Fruit fly (Drosophila melanogaster) whole organism, embryonic: ENCODE results near the gene dsf.

Source experiments
- Antp ChIP-seq: fragments of 200-800 bp; sonication (Bioruptor generic); optimal IDR thresholded peaks from 3 replicates; lab custom pipeline; 2016; ENCODE audit warnings: missing biosample characterization, missing genetic modification characterization
- Bgb ChIP-seq: fragments of 200-800 bp; sonication (Bioruptor generic); IDR thresholded peaks from 2 replicates; pipeline ENCODE4 v1.3.6; 2022; ENCODE audit warnings: missing biosample characterization, missing genetic modification characterization; ENCODE audit not compliant: partially characterized antibody
- Blimp-1 ChIP-seq: fragments of 200-800 bp; sonication (Bioruptor generic); optimal IDR thresholded peaks from 3 replicates; lab custom pipeline; 2018; ENCODE audit warnings: missing biosample characterization, missing genetic modification characterization, mild to moderate bottlenecking, moderate library complexity, missing genetic modification reagents
- CG10462 ChIP-seq: fragments of 200-800 bp; sonication (Bioruptor generic); optimal IDR thresholded peaks from 2 replicates; lab custom pipeline; 2016; ENCODE audit warnings: missing biosample characterization, missing genetic modification characterization
- CG10979 ChIP-seq: fragments of 200-800 bp; sonication (Bioruptor generic); optimal IDR thresholded peaks from 2 replicates; lab custom pipeline; 2018; ENCODE audit warnings: missing biosample characterization, mild to moderate bottlenecking, missing genetic modification characterization, moderate library complexity
- CG11247 ChIP-seq: fragments of 200-800 bp; sonication (Bioruptor generic); IDR thresholded peaks from 2 replicates; pipeline ENCODE4 v1.3.6; 2022; ENCODE audit warnings: missing biosample characterization, missing genetic modification characterization
- CG12071 ChIP-seq: fragments of 200-800 bp; sonication (Bioruptor generic); optimal IDR thresholded peaks from 3 replicates; lab custom pipeline; 2018; ENCODE audit warnings: missing biosample characterization, mild to moderate bottlenecking, missing genetic modification characterization
- CG15073 ChIP-seq: fragments of 200-800 bp; sonication (Bioruptor generic); optimal IDR thresholded peaks from 2 replicates; lab custom pipeline; 2016; ENCODE audit warnings: missing biosample characterization, missing genetic modification characterization
- CG18476 ChIP-seq: fragments of 200-800 bp; sonication (Bioruptor generic); optimal IDR thresholded peaks from 2 replicates; lab custom pipeline; 2016; ENCODE audit warnings: missing biosample characterization, mild to moderate bottlenecking, missing genetic modification characterization
- CG2199 ChIP-seq: fragments of 200-800 bp; sonication (Bioruptor generic); IDR thresholded peaks from 3 replicates; pipeline ENCODE4 v1.3.6; 2022; ENCODE audit warnings: missing biosample characterization, missing genetic modification characterization
- CG2202 ChIP-seq: fragments of 200-800 bp; sonication (Bioruptor generic); optimal IDR thresholded peaks from 2 replicates; lab custom pipeline; 2018; ENCODE audit warnings: missing biosample characterization, mild to moderate bottlenecking, missing genetic modification characterization
- CG31365 ChIP-seq: fragments of 200-800 bp; sonication (Bioruptor generic); optimal IDR thresholded peaks from 2 replicates; lab custom pipeline; 2018; ENCODE audit warnings: missing biosample characterization, mild to moderate bottlenecking, missing genetic modification characterization
- CG34376 ChIP-seq: fragments of 200-800 bp; sonication (Bioruptor generic); optimal IDR thresholded peaks from 2 replicates; lab custom pipeline; 2018; ENCODE audit warnings: missing biosample characterization, mild to moderate bottlenecking, missing genetic modification characterization
- CG7372 ChIP-seq: fragments of 200-800 bp; sonication (Bioruptor generic); IDR thresholded peaks from 2 replicates; pipeline ENCODE4 v1.3.6; 2022; ENCODE audit warnings: missing biosample characterization, missing genetic modification characterization
- CG7745 ChIP-seq: fragments of 200-800 bp; sonication (Bioruptor generic); optimal IDR thresholded peaks from 2 replicates; lab custom pipeline; 2018; ENCODE audit warnings: missing biosample characterization, mild to moderate bottlenecking, missing genetic modification characterization, moderate library complexity
- CG7839 ChIP-seq: fragments of 200-800 bp; sonication (Bioruptor generic); optimal IDR thresholded peaks from 3 replicates; lab custom pipeline; 2018; ENCODE audit warnings: missing biosample characterization, mild to moderate bottlenecking, missing genetic modification characterization, moderate library complexity
- CG8089 ChIP-seq: fragments of 200-800 bp; sonication (Bioruptor generic); optimal IDR thresholded peaks from 3 replicates; lab custom pipeline; 2016; ENCODE audit warnings: missing biosample characterization, missing genetic modification characterization
- CG8924 ChIP-seq: fragments of 200-800 bp; optimal IDR thresholded peaks from 3 replicates; lab custom pipeline; 2019; ENCODE audit warnings: missing biosample characterization, mild to moderate bottlenecking, missing genetic modification characterization, moderate library complexity
- D19B ChIP-seq: fragments of 200-800 bp; sonication (Bioruptor generic); optimal IDR thresholded peaks from 2 replicates; lab custom pipeline; 2017; ENCODE audit warnings: missing biosample characterization, mild to moderate bottlenecking, missing genetic modification characterization
- Doc2 ChIP-seq: fragments of 200-800 bp; sonication (Bioruptor generic); IDR thresholded peaks from 2 replicates; pipeline ENCODE4 v1.3.6; 2022; ENCODE audit warnings: missing biosample characterization, missing genetic modification characterization
- Hmr ChIP-seq: fragments of 200-800 bp; sonication (Bioruptor generic); optimal IDR thresholded peaks from 3 replicates; lab custom pipeline; 2017; ENCODE audit warnings: mild to moderate bottlenecking, missing biosample characterization, missing genetic modification reagents, missing genetic modification characterization
- Hr51 ChIP-seq, 2 experiments: fragments of 200-800 bp; sonication (Bioruptor generic); optimal IDR thresholded peaks; 2 replicates in 1 of 2; 3 replicates in 1 of 2; lab custom pipeline; 2016 to 2018; ENCODE audit warnings: missing biosample characterization in 2 of 2, missing genetic modification characterization in 2 of 2, mild to moderate bottlenecking in 1 of 2, moderate library complexity in 1 of 2
- Scr ChIP-seq: fragments of 200-800 bp; sonication (Bioruptor generic); IDR thresholded peaks from 2 replicates; pipeline ENCODE4 v1.3.6; 2022; ENCODE audit warnings: missing biosample characterization, missing genetic modification characterization; ENCODE audit not compliant: partially characterized antibody
- Side ChIP-seq: fragments of 200-800 bp; sonication (Bioruptor generic); optimal IDR thresholded peaks from 2 replicates; lab custom pipeline; 2016; ENCODE audit warnings: missing biosample characterization, missing genetic modification characterization
- Stat92E ChIP-seq, 3 experiments: fragments of >200 bp in 2 of 3; fragments of 200-800 bp in 1 of 3; sonication (Bioruptor generic) in 1 of 3; optimal IDR thresholded peaks; 2 replicates each; lab custom pipeline; 2017 to 2019; ENCODE audit warnings: missing biosample characterization in 3 of 3, missing genetic modification characterization in 3 of 3, mild to moderate bottlenecking in 1 of 3, moderate library complexity in 1 of 3
- Usf ChIP-seq: fragments of 200-800 bp; sonication (Bioruptor generic); optimal IDR thresholded peaks from 2 replicates; lab custom pipeline; 2017; ENCODE audit warnings: missing genotype, missing biosample characterization, missing genetic modification characterization
- abd-A ChIP-seq: fragments of 200-800 bp; sonication (Bioruptor generic); optimal IDR thresholded peaks from 3 replicates; lab custom pipeline; 2019; ENCODE audit warnings: missing biosample characterization, mild to moderate bottlenecking, missing genetic modification characterization, moderate library complexity
- ash1 ChIP-seq: fragments of 200-800 bp; sonication (Bioruptor generic); optimal IDR thresholded peaks from 2 replicates; lab custom pipeline; 2018; ENCODE audit warnings: missing biosample characterization, mild to moderate bottlenecking, missing genetic modification characterization
- bab2 ChIP-seq: fragments of 200-800 bp; sonication (Bioruptor generic); optimal IDR thresholded peaks from 2 replicates; lab custom pipeline; 2016; ENCODE audit warnings: missing biosample characterization, missing genetic modification characterization
- bowl ChIP-seq: fragments of 200-800 bp; sonication (Bioruptor generic); IDR thresholded peaks from 2 replicates; pipeline ENCODE4 v1.3.6; 2022; ENCODE audit warnings: missing biosample characterization, missing genetic modification characterization
- br ChIP-seq: fragments of >200 bp; optimal IDR thresholded peaks from 2 replicates; lab custom pipeline; 2017
- bsh ChIP-seq, 2 experiments: fragments of 200-800 bp; sonication (Bioruptor generic); optimal IDR thresholded peaks; 2 replicates each; lab custom pipeline; 2017 to 2018; ENCODE audit warnings: mild to moderate bottlenecking in 2 of 2, missing biosample characterization in 2 of 2, missing genetic modification characterization in 2 of 2, moderate library complexity in 1 of 2
- da ChIP-seq: fragments of 200-800 bp; sonication (Bioruptor generic); optimal IDR thresholded peaks from 2 replicates; lab custom pipeline; 2016; ENCODE audit warnings: missing biosample characterization, missing genetic modification characterization
- eve ChIP-seq, 2 experiments: fragments of >200 bp; optimal IDR thresholded peaks; 2 replicates each; lab custom pipeline; 2017; ENCODE audit warnings: missing biosample characterization in 2 of 2, missing genetic modification characterization in 2 of 2
- exex ChIP-seq: fragments of 200-800 bp; sonication (Bioruptor generic); optimal IDR thresholded peaks from 4 replicates; lab custom pipeline; 2018; ENCODE audit warnings: missing biosample characterization, mild to moderate bottlenecking, missing genetic modification characterization, moderate library complexity
- gcm ChIP-seq: fragments of 200-800 bp; sonication (Bioruptor generic); optimal IDR thresholded peaks from 2 replicates; lab custom pipeline; 2019; ENCODE audit warnings: missing biosample characterization, mild to moderate bottlenecking, missing genetic modification characterization, moderate library complexity
- grn ChIP-seq: fragments of 200-800 bp; sonication (Bioruptor generic); optimal IDR thresholded peaks from 3 replicates; lab custom pipeline; 2017; ENCODE audit warnings: missing biosample characterization, missing genetic modification characterization
- jumu ChIP-seq: fragments of 200-800 bp; sonication (Bioruptor generic); optimal IDR thresholded peaks from 3 replicates; lab custom pipeline; 2016; ENCODE audit warnings: missing biosample characterization, missing genetic modification characterization
- odd ChIP-seq: fragments of 200-800 bp; sonication (Bioruptor generic); optimal IDR thresholded peaks from 2 replicates; lab custom pipeline; 2017; ENCODE audit warnings: missing biosample characterization, mild to moderate bottlenecking, missing genetic modification characterization
- otp ChIP-seq: fragments of 200-800 bp; sonication (Bioruptor generic); IDR thresholded peaks from 3 replicates; pipeline ENCODE4, ENCODE4 v1.3.6; 2022; ENCODE audit warnings: missing biosample characterization, missing genetic modification characterization
- peb ChIP-seq: fragments of 200-800 bp; sonication (Bioruptor generic); IDR thresholded peaks from 2 replicates; pipeline ENCODE4 v1.3.6; 2022; ENCODE audit warnings: missing biosample characterization, missing genetic modification characterization
- pfk ChIP-seq: fragments of 200-800 bp; sonication (Bioruptor generic); optimal IDR thresholded peaks from 2 replicates; lab custom pipeline; 2018; ENCODE audit warnings: missing biosample characterization, mild to moderate bottlenecking, missing genetic modification characterization, moderate library complexity
- pita ChIP-seq: fragments of 200-800 bp; sonication (Bioruptor generic); optimal IDR thresholded peaks from 2 replicates; lab custom pipeline; 2017; ENCODE audit warnings: missing biosample characterization, mild to moderate bottlenecking, missing genetic modification characterization
- ranshi ChIP-seq: fragments of 200-800 bp; sonication (Bioruptor generic); IDR thresholded peaks from 2 replicates; pipeline ENCODE4 v1.3.6; 2022; ENCODE audit warnings: missing biosample characterization, missing genetic modification characterization
- sd ChIP-seq: fragments of 200-800 bp; sonication (Bioruptor generic); optimal IDR thresholded peaks from 3 replicates; lab custom pipeline; 2018; ENCODE audit warnings: missing biosample characterization, mild to moderate bottlenecking, missing genetic modification characterization, moderate library complexity
- ssp ChIP-seq: fragments of 200-800 bp; sonication (Bioruptor generic); IDR thresholded peaks from 2 replicates; pipeline ENCODE4 v1.3.6; 2022; ENCODE audit warnings: missing biosample characterization, missing genetic modification characterization
- tna ChIP-seq: fragments of 200-800 bp; sonication (Bioruptor generic); IDR thresholded peaks from 2 replicates; pipeline ENCODE4 v1.3.6; 2022; ENCODE audit warnings: missing biosample characterization, missing genetic modification characterization; ENCODE audit not compliant: partially characterized antibody
- wor ChIP-seq: fragments of 200-800 bp; sonication (Bioruptor generic); IDR thresholded peaks from 2 replicates; pipeline ENCODE4 v1.3.6; 2022; ENCODE audit warnings: missing biosample characterization, missing genetic modification characterization

dsf gene

DNA sequence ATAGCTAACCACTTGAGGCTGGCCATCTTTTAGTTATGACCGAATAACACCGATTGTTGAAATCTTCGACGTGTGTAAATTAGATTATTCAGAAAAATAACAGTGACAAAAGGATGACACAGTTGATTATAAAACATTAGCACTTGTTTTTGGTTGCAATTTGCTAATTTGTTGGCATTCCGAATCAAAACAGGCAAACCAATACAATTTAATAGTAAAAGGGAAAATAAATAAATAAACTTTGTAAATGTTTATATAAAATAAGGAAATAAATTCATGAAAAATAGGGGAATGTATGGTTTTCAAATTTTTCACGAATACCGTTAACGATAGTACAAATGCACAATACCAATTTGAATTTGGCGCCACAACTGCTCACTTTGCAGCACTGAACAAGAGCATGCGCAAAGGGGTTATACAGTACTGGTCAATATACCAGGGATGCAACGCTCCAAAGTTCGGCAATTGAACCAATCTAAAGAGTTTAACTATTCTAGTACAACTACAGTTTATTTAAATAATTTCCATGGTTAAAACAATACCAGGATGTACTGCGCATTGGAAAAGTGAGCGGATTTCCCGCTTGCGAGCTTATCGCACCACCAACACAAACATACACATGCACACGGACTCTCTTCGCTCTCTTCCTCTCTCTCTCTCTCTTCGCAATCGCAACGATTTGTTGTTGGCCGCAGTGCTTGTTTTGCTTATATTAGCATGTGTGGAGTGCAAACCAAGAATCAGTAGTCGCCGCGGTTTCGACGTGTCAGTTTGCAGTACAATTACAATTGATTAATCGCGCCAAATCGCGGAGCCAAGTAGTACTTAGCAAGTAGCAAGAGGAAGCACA, 17.7 kb downstream of the dsf start, which contains the start of the genes Sfp26Ad and Gpdh1 (continued):
- TF ChIP-seq ranshi (GFP tag; lab: Robert Waterston, UW) (peak; percentile 40; the same call in 1 of the 2 replicates), CG34376 (GFP tag; lab: Kevin White, UChicago) (peak; percentile 79), CG2199 (GFP tag; lab: Robert Waterston, UW) (peak; percentile 72; the same call in 2 of the 3 replicates), Blimp-1 (GFP tag; lab: Kevin White, UChicago) (peak; percentile 65), Hmr (peak; percentile 82), CG7745 (tag; lab: Kevin White, UChicago) (peak; percentile 8), pita (GFP tag; lab: Kevin White, UChicago) (no peak), bsh (GFP tag; optimal IDR thresholded peaks at IDR 0.05; lab: Kevin White, UChicago) (peak; percentile 39 to 62), eve (GFP tag; optimal IDR thresholded peaks at IDR 0.05; lab: Kevin White, UChicago) (no peak), odd (GFP tag; lab: Kevin White, UChicago) (no peak), Side (GFP tag; lab: Kevin White, UChicago) (peak; percentile 79), gcm (GFP tag; lab: Kevin White, UChicago) (peak; percentile 71), Bgb (peak; percentile 49; the same call in 1 of the 2 replicates), ssp (peak; percentile 54), CG7372 (0 out of 2 replicates have a peak, but pooled peaks have one; percentile 50), wor (GFP tag; lab: Robert Waterston, UW) (no peak), Hr51 (GFP tag; optimal IDR thresholded peaks at IDR 0.05; lab: Kevin White, UChicago) (peak; percentile 64 to 88), Antp (peak; percentile 80), D19B (GFP tag; lab: Kevin White, UChicago) (peak; percentile 41), bab2 (GFP tag; lab: Kevin White, UChicago) (peak; percentile 72), exex (tag; lab: Kevin White, UChicago) (peak; percentile 66), pfk (GFP tag; lab: Kevin White, UChicago) (peak; percentile 7), Stat92E (GFP tag; optimal IDR thresholded peaks at IDR 0.05; lab: Kevin White, UChicago) (no peak), CG18476 (peak; percentile 41), peb (GFP tag; lab: Robert Waterston, UW) (0 out of 2 replicates have a peak, but pooled peaks have one; percentile 11), bowl (GFP tag; lab: Robert Waterston, UW) (no peak), CG11247 (peak; percentile 70), CG15073 (no peak), Scr (GFP tag; lab: Robert Waterston, UW) (peak; percentile 63), CG10979 (tag; lab: Kevin White, UChicago) (peak; percentile 56), da (GFP tag; lab: Kevin White, UChicago) (peak; percentile 10), jumu (GFP tag; lab: Kevin White, UChicago) (peak; percentile 87), CG31365 (tag; lab: Kevin White, UChicago) (peak; percentile 26), br (lab: Kevin White, UChicago) (no peak), CG12071 (GFP tag; lab: Kevin White, UChicago) (peak; percentile 45), otp (GFP tag; lab: Robert Waterston, UW) (no peak), CG2202 (tag; lab: Kevin White, UChicago) (peak; percentile 12), CG7839 (tag; lab: Kevin White, UChicago) (peak; percentile 66), tna (no peak; the same call in 1 of the 2 replicates), CG8089 (GFP tag; lab: Kevin White, UChicago) (peak; percentile 45), CG8924 (tag; lab: Kevin White, UChicago) (peak; percentile 75), Doc2 (no peak), sd (tag; lab: Kevin White, UChicago) (no peak), ash1 (GFP tag; lab: Kevin White, UChicago) (no peak), grn (GFP tag; lab: Kevin White, UChicago) (peak; percentile 43), Usf (GFP tag; lab: Kevin White, UChicago) (peak; percentile 15), CG10462 (GFP tag; lab: Kevin White, UChicago) (peak; percentile 49), abd-A (no peak)
